Fruit fly (Drosophila melanogaster) whole organism, wandering third instar larva: Measurements from ENCODE around the gene rasp.

Experiments
- Abd-B ChIP-seq: fragments of >200 bp; optimal IDR thresholded peaks from 2 replicates; lab custom pipeline; 2017; ENCODE audit warnings: missing biosample characterization, missing genetic modification characterization
- CG32264 ChIP-seq: fragments of 200-800 bp; sonication (Bioruptor generic); optimal IDR thresholded peaks from 2 replicates; lab custom pipeline; 2016; ENCODE audit warnings: missing biosample characterization, missing genetic modification characterization
- CrebA ChIP-seq: fragments of 200-800 bp; sonication (Bioruptor generic); optimal IDR thresholded peaks from 2 replicates; lab custom pipeline; 2016; ENCODE audit warnings: missing biosample characterization, mild to moderate bottlenecking, missing genetic modification characterization, borderline replicate concordance
- Dfd ChIP-seq: fragments of >200 bp; optimal IDR thresholded peaks from 2 replicates; lab custom pipeline; 2017; ENCODE audit warnings: missing biosample characterization, missing genetic modification characterization
- Dif ChIP-seq: fragments of 200-275, 200-300 bp; sonication (Bioruptor generic); optimal IDR thresholded peaks from 2 replicates; lab custom pipeline; 2018; ENCODE audit warnings: missing biosample characterization, missing genetic modification characterization; ENCODE audit not compliant: partially characterized antibody
- GATAd ChIP-seq: sonication (Bioruptor generic); optimal IDR thresholded peaks from 2 replicates; lab custom pipeline; 2016; ENCODE audit warnings: missing biosample characterization, missing genetic modification characterization
- HLH106 ChIP-seq: fragments of 200-800 bp; optimal IDR thresholded peaks from 3 replicates; lab custom pipeline; 2019; ENCODE audit warnings: missing biosample characterization, mild to moderate bottlenecking, missing genetic modification characterization, moderate library complexity
- Hr78 ChIP-seq: fragments of >200 bp; optimal IDR thresholded peaks from 2 replicates; lab custom pipeline; 2017; ENCODE audit warnings: missing biosample characterization, missing genetic modification characterization
- Hr83 ChIP-seq: fragments of 200-300 bp; sonication (Bioruptor generic); optimal IDR thresholded peaks from 2 replicates; lab custom pipeline; 2016; ENCODE audit warnings: missing biosample characterization, mild to moderate bottlenecking, missing genetic modification characterization, moderate library complexity; ENCODE audit not compliant: poor library complexity, severe bottlenecking
- Jra ChIP-seq: sonication (Bioruptor generic); optimal IDR thresholded peaks from 2 replicates; lab custom pipeline; 2016; ENCODE audit warnings: missing biosample characterization, missing genetic modification characterization
- Myc ChIP-seq: fragments of >200 bp; optimal IDR thresholded peaks from 2 replicates; lab custom pipeline; 2017
- OdsH ChIP-seq: fragments of 200-800 bp; sonication (Bioruptor generic); optimal IDR thresholded peaks from 2 replicates; lab custom pipeline; 2016; ENCODE audit warnings: missing biosample characterization, mild to moderate bottlenecking, missing genetic modification characterization
- Rel ChIP-seq, 2 experiments: fragments of 200-800 bp; sonication (Bioruptor generic) in 1 of 2; optimal IDR thresholded peaks; 2 replicates in 1 of 2; 3 replicates in 1 of 2; lab custom pipeline; 2016 to 2019; ENCODE audit warnings: mild to moderate bottlenecking in 2 of 2, missing biosample characterization in 2 of 2, missing genetic modification characterization in 2 of 2, moderate library complexity in 1 of 2
- Sp1 ChIP-seq: fragments of 200-800 bp; sonication (Bioruptor generic); optimal IDR thresholded peaks from 3 replicates; lab custom pipeline; 2019; ENCODE audit warnings: missing biosample characterization, mild to moderate bottlenecking, missing genetic modification characterization, moderate library complexity
- Vsx2 ChIP-seq: fragments of 200-300, 225-300 bp; sonication (Bioruptor generic); optimal IDR thresholded peaks from 2 replicates; lab custom pipeline; 2018; ENCODE audit warnings: missing biosample characterization, missing genetic modification characterization; ENCODE audit not compliant: partially characterized antibody
- br ChIP-seq: fragments of 200-800 bp; sonication (Bioruptor generic); optimal IDR thresholded peaks from 2 replicates; lab custom pipeline; 2016; ENCODE audit warnings: missing biosample characterization, missing genetic modification characterization
- brk ChIP-seq: fragments of 200-800 bp; sonication (Bioruptor generic); optimal IDR thresholded peaks from 2 replicates; lab custom pipeline; 2016; ENCODE audit warnings: missing biosample characterization, mild to moderate bottlenecking, missing genetic modification characterization
- dl ChIP-seq, 2 experiments: fragments of 175-275, 200-275 bp in 1 of 2; fragments of 200-275 bp in 1 of 2; sonication (Bioruptor generic); optimal IDR thresholded peaks; lab custom pipeline; 2018; ENCODE audit warnings: mild to moderate bottlenecking in 2 of 2, missing biosample characterization in 2 of 2, missing genetic modification characterization in 2 of 2, moderate library complexity in 2 of 2; ENCODE audit not compliant: partially characterized antibody in 2 of 2, insufficient read depth in 1 of 2
- dmrt93B ChIP-seq: fragments of 200-800 bp; sonication (Bioruptor generic); optimal IDR thresholded peaks from 2 replicates; lab custom pipeline; 2018; ENCODE audit warnings: missing biosample characterization, mild to moderate bottlenecking, missing genetic modification characterization
- ey ChIP-seq: fragments of 200-800 bp; sonication (Bioruptor generic); optimal IDR thresholded peaks from 2 replicates; lab custom pipeline; 2016; ENCODE audit warnings: missing biosample characterization, missing genetic modification characterization
- foxo ChIP-seq, 2 experiments: fragments of 200-800 bp; sonication (Bioruptor generic); optimal IDR thresholded peaks; 2 replicates in 1 of 2; 3 replicates in 1 of 2; lab custom pipeline; 2016 to 2017; ENCODE audit warnings: missing biosample characterization in 2 of 2, missing genetic modification characterization in 2 of 2
- h ChIP-seq: fragments of 200-800 bp; sonication (Bioruptor generic); optimal IDR thresholded peaks from 3 replicates; lab custom pipeline; 2016; ENCODE audit warnings: missing biosample characterization, mild to moderate bottlenecking, missing genetic modification characterization
- jim ChIP-seq: fragments of 175-275, 200-325 bp; sonication (Bioruptor generic); optimal IDR thresholded peaks from 2 replicates; lab custom pipeline; 2016; ENCODE audit warnings: missing biosample characterization, mild to moderate bottlenecking, missing genetic modification characterization
- lola ChIP-seq: fragments of >200 bp; optimal IDR thresholded peaks from 2 replicates; lab custom pipeline; 2017; ENCODE audit warnings: missing biosample characterization, missing genetic modification characterization
- psq ChIP-seq: fragments of 200-800 bp; sonication (Bioruptor generic); optimal IDR thresholded peaks from 3 replicates; lab custom pipeline; 2017; ENCODE audit warnings: missing biosample characterization, mild to moderate bottlenecking, missing genetic modification characterization, moderate library complexity
- rgr ChIP-seq: fragments of 200-800 bp; sonication (Bioruptor generic); optimal IDR thresholded peaks from 3 replicates; lab custom pipeline; 2016; ENCODE audit warnings: missing biosample characterization, mild to moderate bottlenecking, missing genetic modification characterization
- sv ChIP-seq: fragments of 200-800 bp; sonication (Bioruptor generic); optimal IDR thresholded peaks from 3 replicates; lab custom pipeline; 2016; ENCODE audit warnings: missing biosample characterization, missing genetic modification characterization
- tai ChIP-seq: sonication (Bioruptor generic); optimal IDR thresholded peaks from 2 replicates; lab custom pipeline; 2016; ENCODE audit warnings: missing biosample characterization, missing genetic modification characterization
- usp ChIP-seq: fragments of >200 bp; optimal IDR thresholded peaks from 2 replicates; lab custom pipeline; 2017; ENCODE audit warnings: missing biosample characterization, missing genetic modification characterization

Gene rasp

DNA sequence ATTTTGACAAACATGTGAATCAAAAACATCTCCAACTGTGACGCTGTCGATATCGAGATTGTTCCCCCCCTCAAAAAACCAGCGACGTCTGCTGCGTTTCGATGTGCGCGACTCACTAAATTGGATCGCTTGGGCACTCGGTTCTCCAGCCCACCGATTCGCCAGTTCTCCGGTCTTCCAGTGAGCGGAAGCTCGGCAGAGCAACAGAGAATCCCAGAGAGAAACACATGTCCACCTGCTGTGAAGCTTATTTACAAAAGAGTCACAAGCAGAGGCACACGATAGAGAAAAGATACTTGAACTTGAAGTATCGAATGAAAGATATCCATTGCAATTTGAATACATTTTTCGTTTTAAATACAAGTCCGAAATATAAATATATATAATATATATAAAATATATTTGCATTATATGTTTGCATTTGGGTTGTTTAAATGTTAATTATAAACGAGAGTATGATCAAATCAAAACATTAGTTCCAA is 27.9 kb upstream of the rasp start:
- TF ChIP-seq Abd-B (GFP tag; lab: Kevin White, UChicago) (no peak), Hr83 (GFP tag; lab: Kevin White, UChicago) (peak; percentile 78), GATAd (GFP tag; lab: Kevin White, UChicago) (no peak), Dif (GFP tag; lab: Kevin White, UChicago) (peak; percentile 44), br (GFP tag; lab: Kevin White, UChicago) (peak; percentile 16), Myc (lab: Kevin White, UChicago) (no peak), dl (GFP tag; optimal IDR thresholded peaks at IDR 0.05; lab: Kevin White, UChicago; ENCODE audit: insufficient read depth in 1 of 2, partially characterized antibody in 2 of 2) (peak; percentile 0 to 71), OdsH (GFP tag; lab: Kevin White, UChicago) (peak; percentile 1), CG32264 (peak; percentile 20), h (GFP tag; lab: Kevin White, UChicago) (peak; percentile 38), ey (GFP tag; lab: Kevin White, UChicago) (no peak), Vsx2 (GFP tag; lab: Kevin White, UChicago) (no peak), rgr (GFP tag; lab: Kevin White, UChicago) (peak; percentile 4), psq (GFP tag; lab: Kevin White, UChicago) (no peak)

DNA sequence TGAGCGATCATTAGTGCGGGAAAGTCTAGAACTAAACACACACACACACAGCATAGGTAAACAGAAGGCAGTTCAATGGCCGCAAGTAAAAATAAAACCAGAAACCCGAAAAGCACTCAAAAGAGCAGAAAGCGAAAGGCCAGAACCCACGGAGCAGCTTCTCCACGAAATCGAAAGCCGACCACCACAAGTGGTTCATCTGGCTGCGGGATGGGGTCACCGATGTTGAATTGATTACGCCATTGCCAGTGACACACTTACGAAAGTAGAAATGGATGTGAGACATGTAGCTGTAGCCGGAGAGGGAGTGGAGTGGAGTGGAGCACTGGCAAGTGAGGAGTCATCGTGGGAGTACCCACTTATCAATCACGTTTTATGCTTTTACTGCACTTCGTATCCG is 20.6 kb upstream of the rasp start:
- TF ChIP-seq brk (GFP tag; lab: Kevin White, UChicago), result no peak
- TF ChIP-seq, all 38 proteins: peak for 0

DNA sequence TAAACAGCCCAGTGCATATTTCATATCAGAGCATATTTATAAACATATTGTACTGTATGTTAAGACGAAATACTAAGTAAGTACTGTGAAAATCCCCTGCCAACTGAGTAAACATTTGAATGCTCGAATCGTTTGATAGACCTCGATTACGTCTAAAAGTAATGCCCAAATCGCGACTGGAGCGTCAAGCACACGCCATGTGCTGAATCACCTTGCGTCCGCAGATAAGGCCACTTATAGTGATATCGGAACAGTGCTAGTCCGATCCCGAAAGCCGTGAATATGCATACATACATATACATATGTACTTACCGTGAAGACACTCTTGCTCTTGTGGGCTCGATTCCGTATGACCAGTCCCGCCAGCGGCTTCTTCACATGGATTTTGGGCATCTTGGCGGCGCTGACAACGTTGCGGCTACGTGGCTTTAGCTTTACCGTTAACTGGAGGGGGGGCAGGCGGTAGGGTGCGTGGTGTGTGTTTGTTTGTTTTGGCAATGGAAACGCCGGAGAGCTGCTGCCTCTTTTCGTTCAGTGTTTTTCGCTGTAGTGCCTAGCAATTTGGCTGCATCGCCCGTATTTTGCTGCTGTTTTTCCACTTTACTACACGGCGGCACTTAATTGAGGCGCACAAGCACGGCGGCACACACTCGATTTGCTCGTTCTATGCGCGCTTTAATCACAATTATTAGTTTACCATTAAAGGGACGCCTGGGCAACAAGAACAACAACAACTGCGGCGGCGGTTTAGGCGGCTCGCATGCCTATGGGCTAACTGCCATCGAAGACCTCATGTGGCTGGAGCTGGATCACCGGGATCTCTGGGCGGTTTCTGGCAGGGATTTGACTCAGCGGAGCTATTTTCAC is 19.2 kb upstream of the rasp start:
- TF ChIP-seq Sp1 (no peak), Hr78 (GFP tag; lab: Kevin White, UChicago) (no peak), OdsH (GFP tag; lab: Kevin White, UChicago) (no peak), psq (GFP tag; lab: Kevin White, UChicago) (no peak), h (GFP tag; lab: Kevin White, UChicago) (peak; percentile 61), Vsx2 (GFP tag; lab: Kevin White, UChicago) (no peak), sv (GFP tag; lab: Kevin White, UChicago) (no peak), Jra (GFP tag; lab: Kevin White, UChicago) (no peak), CrebA (GFP tag; lab: Kevin White, UChicago) (no peak), tai (GFP tag; lab: Kevin White, UChicago) (no peak), Rel (GFP tag; optimal IDR thresholded peaks at IDR 0.05; lab: Kevin White, UChicago) (no peak), Rel (tag; optimal IDR thresholded peaks at IDR 0.05; lab: Kevin White, UChicago) (peak; percentile 33)

DNA sequence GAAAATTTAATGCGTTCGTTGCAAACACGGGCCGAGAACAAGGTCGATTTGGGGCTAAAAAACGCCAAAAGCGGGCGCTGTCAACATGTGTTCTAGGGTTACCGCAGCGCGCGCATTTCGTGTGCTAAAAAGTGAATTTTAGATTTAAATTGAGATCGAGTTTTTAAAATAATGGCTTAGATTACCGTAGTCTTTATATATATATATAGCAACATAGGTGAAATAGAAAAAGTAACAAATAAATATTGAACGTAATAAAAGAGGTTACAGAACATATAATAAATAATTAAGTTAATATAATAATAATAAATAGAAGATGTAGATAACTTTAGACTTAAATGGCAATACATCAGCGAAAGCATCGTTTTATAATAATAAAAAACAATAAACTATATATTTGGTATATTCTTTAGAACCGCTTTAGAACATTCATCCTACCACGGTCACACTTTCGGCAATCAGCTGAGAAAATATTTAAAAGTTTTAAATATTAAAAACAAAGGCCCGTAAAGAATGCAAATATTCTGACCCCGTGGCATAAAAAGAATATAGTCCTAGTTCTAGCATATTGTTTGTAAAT is 18.5 kb upstream of the rasp start, which contains the start of the genes CG11537 and Alg2:
CG11537 (minus strand) TSS at position 75 of the 580 bp plus-strand sequence.
Alg2 (plus strand) TSS at position 426 of the 580 bp plus-strand sequence.
- TF ChIP-seq Rel (GFP tag; optimal IDR thresholded peaks at IDR 0.05; lab: Kevin White, UChicago) (no peak), Rel (tag; optimal IDR thresholded peaks at IDR 0.05; lab: Kevin White, UChicago) (peak; percentile 4), lola (GFP tag; lab: Kevin White, UChicago) (no peak), rgr (GFP tag; lab: Kevin White, UChicago) (peak; percentile 29), foxo (GFP tag; optimal IDR thresholded peaks at IDR 0.05; lab: Kevin White, UChicago) (peak in 1 of 2 experiments; percentile 27), Sp1 (peak; percentile 13), Dfd (GFP tag; lab: Kevin White, UChicago) (no peak), usp (GFP tag; lab: Kevin White, UChicago) (no peak), HLH106 (tag; lab: Kevin White, UChicago) (peak; percentile 22), h (GFP tag; lab: Kevin White, UChicago) (no peak), jim (GFP tag; lab: Kevin White, UChicago) (no peak), dmrt93B (GFP tag; lab: Kevin White, UChicago) (no peak), Hr78 (GFP tag; lab: Kevin White, UChicago) (no peak), Myc (lab: Kevin White, UChicago) (peak; percentile 35), psq (GFP tag; lab: Kevin White, UChicago) (peak; percentile 0), Vsx2 (GFP tag; lab: Kevin White, UChicago) (no peak)
